Worm (Caenorhabditis elegans) whole organism, L2 larva: Measurements from ENCODE around the gene B0454.26.

Source experiments
- C34F6.9 ChIP-seq: fragments of 150-350 bp; optimal IDR thresholded peaks from 2 replicates; lab custom pipeline; 2014; ENCODE audit warnings: missing biosample characterization, missing genetic modification characterization
- F13H6.1 ChIP-seq: sonication (generic microtip); optimal IDR thresholded peaks from 2 replicates; lab custom pipeline; 2016; ENCODE audit warnings: missing genetic modification characterization, missing compliant biosample characterization
- R02D3.7 ChIP-seq: fragments of 150-350 bp; optimal IDR thresholded peaks from 2 replicates; lab custom pipeline; 2014; ENCODE audit warnings: missing biosample characterization, missing genetic modification characterization
- Y55F3AM.14 ChIP-seq: fragments of 200-800 bp; sonication (Bioruptor generic); optimal IDR thresholded peaks from 2 replicates; lab custom pipeline; 2018; ENCODE audit warnings: mild to moderate bottlenecking, missing genetic modification characterization, missing compliant biosample characterization
- ZK546.5 ChIP-seq: sonication (generic microtip); optimal IDR thresholded peaks from 2 replicates; lab custom pipeline; 2017; ENCODE audit warnings: missing biosample characterization, missing genetic modification characterization
- alr-1 ChIP-seq: fragments of 150-350 bp; optimal IDR thresholded peaks from 2 replicates; lab custom pipeline; 2014; ENCODE audit warnings: missing biosample characterization, missing genetic modification characterization
- aly-2 ChIP-seq: fragments of 150-350 bp; optimal IDR thresholded peaks from 2 replicates; lab custom pipeline; 2014; ENCODE audit warnings: missing biosample characterization, missing genetic modification characterization
- ama-1 ChIP-seq: fragments of 150-350 bp; optimal IDR thresholded peaks from 2 replicates; lab custom pipeline; 2018; ENCODE audit warnings: inconsistent platforms
- blmp-1 ChIP-seq: sonication (generic microtip); optimal IDR thresholded peaks from 2 replicates; lab custom pipeline; 2017; ENCODE audit warnings: missing genetic modification characterization, mild to moderate bottlenecking, missing compliant biosample characterization, antibody characterized with exemption, moderate library complexity; ENCODE audit not compliant: insufficient read depth
- ceh-16 ChIP-seq: fragments of 150-350 bp; optimal IDR thresholded peaks from 2 replicates; lab custom pipeline; 2014; ENCODE audit warnings: missing biosample characterization, missing genetic modification characterization
- ceh-82 ChIP-seq: fragments of 150-350 bp; optimal IDR thresholded peaks from 2 replicates; lab custom pipeline; 2014; ENCODE audit warnings: missing biosample characterization, missing genetic modification characterization
- dmd-4 ChIP-seq: sonication (generic microtip); optimal IDR thresholded peaks from 2 replicates; lab custom pipeline; 2017; ENCODE audit warnings: missing biosample characterization, missing genetic modification characterization
- egl-27 ChIP-seq: sonication (generic microtip); optimal IDR thresholded peaks from 3 replicates; lab custom pipeline; 2017; ENCODE audit warnings: missing biosample characterization, missing genetic modification reagents, missing genetic modification characterization
- elt-1 ChIP-seq: fragments of 150-350 bp; optimal IDR thresholded peaks from 2 replicates; lab custom pipeline; 2014; ENCODE audit warnings: missing biosample characterization, missing genetic modification characterization
- elt-3 ChIP-seq: sonication (generic microtip); optimal IDR thresholded peaks from 2 replicates; lab custom pipeline; 2017; ENCODE audit warnings: missing biosample characterization, missing genetic modification characterization
- fos-1 ChIP-seq: fragments of 150-350 bp; optimal IDR thresholded peaks from 2 replicates; lab custom pipeline; 2014; ENCODE audit warnings: missing biosample characterization, missing genetic modification characterization
- gmeb-1 ChIP-seq: fragments of 150-350 bp; optimal IDR thresholded peaks from 2 replicates; lab custom pipeline; 2014; ENCODE audit warnings: missing biosample characterization, missing genetic modification characterization
- lin-11 ChIP-seq: fragments of 150-350 bp; sonication (generic microtip); optimal IDR thresholded peaks from 2 replicates; lab custom pipeline; 2014; ENCODE audit warnings: missing biosample characterization, missing genetic modification characterization, inconsistent platforms, mixed read lengths
- lin-13 ChIP-seq: fragments of 150-350 bp; optimal IDR thresholded peaks from 2 replicates; lab custom pipeline; 2014; ENCODE audit warnings: missing biosample characterization, missing genetic modification reagents, missing genetic modification characterization
- lin-39 ChIP-seq: fragments of 150-350 bp; optimal IDR thresholded peaks from 2 replicates; lab custom pipeline; 2014; ENCODE audit warnings: missing biosample characterization, missing genetic modification reagents, missing genetic modification characterization
- lsy-2 ChIP-seq, 2 experiments: fragments of 150-350 bp in 1 of 2; sonication (generic microtip) in 1 of 2; optimal IDR thresholded peaks; 2 replicates each; lab custom pipeline; 2014 to 2017; ENCODE audit warnings: missing biosample characterization in 2 of 2, missing genetic modification characterization in 2 of 2
- mab-5 ChIP-seq: fragments of 150-350 bp; optimal IDR thresholded peaks from 2 replicates; lab custom pipeline; 2014; ENCODE audit warnings: missing biosample characterization, missing genetic modification characterization
- mdl-1 ChIP-seq, 2 experiments: fragments of 150-350 bp in 1 of 2; sonication (generic microtip) in 1 of 2; optimal IDR thresholded peaks; 2 replicates each; lab custom pipeline; 2017; ENCODE audit warnings: missing biosample characterization in 2 of 2, missing genetic modification characterization in 2 of 2
- nhr-10 ChIP-seq: sonication (generic microtip); optimal IDR thresholded peaks from 2 replicates; lab custom pipeline; 2017; ENCODE audit warnings: missing biosample characterization, missing genetic modification characterization
- nhr-11 ChIP-seq: fragments of 150-350 bp; optimal IDR thresholded peaks from 2 replicates; lab custom pipeline; 2014; ENCODE audit warnings: missing biosample characterization, missing genetic modification characterization
- nhr-12 ChIP-seq: fragments of 150-350 bp; optimal IDR thresholded peaks from 2 replicates; lab custom pipeline; 2014; ENCODE audit warnings: missing biosample characterization, missing genetic modification characterization
- nhr-129 ChIP-seq: fragments of 150-350 bp; optimal IDR thresholded peaks from 2 replicates; lab custom pipeline; 2014; ENCODE audit warnings: missing biosample characterization, missing genetic modification characterization
- nhr-21 ChIP-seq: fragments of 150-350 bp; optimal IDR thresholded peaks from 2 replicates; lab custom pipeline; 2014; ENCODE audit warnings: missing biosample characterization, missing genetic modification characterization
- nhr-23 ChIP-seq: fragments of 150-350 bp; optimal IDR thresholded peaks from 2 replicates; lab custom pipeline; 2014; ENCODE audit warnings: missing biosample characterization, missing genetic modification reagents, missing genetic modification characterization
- nhr-237 ChIP-seq: fragments of 150-350 bp; optimal IDR thresholded peaks from 2 replicates; lab custom pipeline; 2014; ENCODE audit warnings: missing biosample characterization, missing genetic modification characterization
- nhr-25 ChIP-seq: fragments of 150-350 bp; sonication (generic microtip); optimal IDR thresholded peaks from 3 replicates; lab custom pipeline; 2014; ENCODE audit warnings: missing biosample characterization, missing genetic modification characterization
- nhr-6 ChIP-seq: fragments of 150-350 bp; optimal IDR thresholded peaks from 2 replicates; lab custom pipeline; 2014; ENCODE audit warnings: missing biosample characterization, missing genetic modification characterization
- nhr-77 ChIP-seq: fragments of 150-350 bp; optimal IDR thresholded peaks from 2 replicates; lab custom pipeline; 2014; ENCODE audit warnings: missing biosample characterization, missing genetic modification characterization
- peb-1 ChIP-seq: fragments of 150-350 bp; optimal IDR thresholded peaks from 2 replicates; lab custom pipeline; 2014; ENCODE audit warnings: missing biosample characterization, missing genetic modification characterization
- sem-4 ChIP-seq: fragments of 150-350 bp; optimal IDR thresholded peaks from 2 replicates; lab custom pipeline; 2014; ENCODE audit warnings: missing biosample characterization, missing genetic modification reagents, missing genetic modification characterization
- skn-1 ChIP-seq: sonication (generic microtip); optimal IDR thresholded peaks from 2 replicates; lab custom pipeline; 2017; ENCODE audit warnings: missing biosample characterization, missing genetic modification characterization
- sma-3 ChIP-seq: sonication (generic microtip); optimal IDR thresholded peaks from 2 replicates; lab custom pipeline; 2016; ENCODE audit warnings: missing genetic modification reagents, missing genetic modification characterization, missing compliant biosample characterization
- sma-9 ChIP-seq, 2 experiments: fragments of 150-350 bp in 1 of 2; sonication (generic microtip) in 1 of 2; optimal IDR thresholded peaks; 2 replicates each; lab custom pipeline; 2014 to 2016; ENCODE audit warnings: missing genetic modification characterization in 2 of 2, mild to moderate bottlenecking in 1 of 2, missing biosample characterization in 1 of 2, missing compliant biosample characterization in 1 of 2, missing genetic modification reagents in 1 of 2, moderate library complexity in 1 of 2
- snpc-4 ChIP-seq: fragments of 150-350 bp; optimal IDR thresholded peaks from 2 replicates; lab custom pipeline; 2014; ENCODE audit warnings: missing biosample characterization, missing genetic modification characterization
- unc-39 ChIP-seq: fragments of 150-350 bp; optimal IDR thresholded peaks from 2 replicates; lab custom pipeline; 2014; ENCODE audit warnings: missing biosample characterization, missing genetic modification characterization
- unc-55 ChIP-seq: fragments of 150-350 bp; sonication (generic microtip); optimal IDR thresholded peaks from 3 replicates; lab custom pipeline; 2014; ENCODE audit warnings: missing biosample characterization, missing genetic modification reagents, missing genetic modification characterization
- unc-62 ChIP-seq: fragments of 150-350 bp; optimal IDR thresholded peaks from 2 replicates; lab custom pipeline; 2014; ENCODE audit warnings: missing biosample characterization, missing genetic modification reagents, missing genetic modification characterization
- zag-1 ChIP-seq: fragments of 150-350 bp; optimal IDR thresholded peaks from 2 replicates; lab custom pipeline; 2014; ENCODE audit warnings: missing biosample characterization, missing genetic modification characterization
- ztf-1 ChIP-seq: fragments of 200-800 bp; sonication (Bioruptor generic); conservative IDR thresholded peaks from 2 replicates; pipeline ENCODE4 v1.3.6; 2022; ENCODE audit warnings: missing genetic modification characterization, missing compliant biosample characterization
- ztf-11 ChIP-seq: sonication (generic microtip); optimal IDR thresholded peaks from 2 replicates; lab custom pipeline; 2017; ENCODE audit warnings: missing biosample characterization, missing genetic modification characterization
- ztf-4 ChIP-seq: fragments of 150-350 bp; optimal IDR thresholded peaks from 2 replicates; lab custom pipeline; 2014; ENCODE audit warnings: missing biosample characterization, missing genetic modification characterization

B0454.26 gene

ce11 chrII:2997828-2998441 is 40.4 kb downstream of the B0454.26 start:
- no peak for TF ChIP-seq sem-4 (tag; lab: Kevin White, UChicago)
- TF ChIP-seq nhr-10 (tag; lab: Kevin White, UChicago) = no peak
- no peak for TF ChIP-seq ceh-82 (tag; lab: Kevin White, UChicago)
- TF ChIP-seq ztf-1 (GFP tag; lab: Robert Waterston, UW) = no peak
- no peak for TF ChIP-seq elt-3 (tag; lab: Kevin White, UChicago)
- no peak for TF ChIP-seq dmd-4

- no peak for TF ChIP-seq nhr-10 (tag; lab: Kevin White, UChicago)
- no peak for TF ChIP-seq ceh-16 (tag; lab: Kevin White, UChicago)
- TF ChIP-seq Y55F3AM.14 = no peak
- no peak for TF ChIP-seq ZK546.5 (tag; lab: Kevin White, UChicago)
- no peak for TF ChIP-seq nhr-6
- TF ChIP-seq elt-1 = no peak
- no peak for TF ChIP-seq alr-1 (tag; lab: Kevin White, UChicago)
- no peak for TF ChIP-seq R02D3.7 (tag; lab: Kevin White, UChicago)
- no peak for TF ChIP-seq egl-27 (tag; lab: Kevin White, UChicago)
- no peak for TF ChIP-seq lin-11 (tag; lab: Kevin White, UChicago)
- no peak for TF ChIP-seq lsy-2 (tag; optimal IDR thresholded peaks at IDR 0.05; lab: Kevin White, UChicago)
Observed at ce11 chrII:2996721-2997120, 41.6 kb downstream of the B0454.26 start, which contains the start of gene lido-8. lido-8 (plus strand) TSS chrII:2997021.

- no peak for TF ChIP-seq unc-39 (tag; lab: Kevin White, UChicago)
- no peak for TF ChIP-seq C34F6.9
- TF ChIP-seq nhr-6 = no peak
- TF ChIP-seq ceh-82 (tag; lab: Kevin White, UChicago) = no peak
- TF ChIP-seq nhr-77 (tag; lab: Kevin White, UChicago) = no peak
- TF ChIP-seq unc-62 (GFP tag; lab: Kevin White, UChicago) = no peak
- no peak for TF ChIP-seq nhr-23
- no peak for TF ChIP-seq nhr-237 (tag; lab: Kevin White, UChicago)
- peak; percentile 86 for TF ChIP-seq blmp-1
- TF ChIP-seq lin-39 (tag; lab: Kevin White, UChicago) = no peak
- TF ChIP-seq Y55F3AM.14 = no peak
- no peak for TF ChIP-seq nhr-10 (tag; lab: Kevin White, UChicago)
- TF ChIP-seq R02D3.7 (tag; lab: Kevin White, UChicago) = no peak
- no peak for TF ChIP-seq peb-1 (tag; lab: Kevin White, UChicago)
- no peak for TF ChIP-seq nhr-12 (tag; lab: Kevin White, UChicago)
- peak; percentile 43 for TF ChIP-seq nhr-25 (tag; lab: Kevin White, UChicago)
- TF ChIP-seq F13H6.1 (tag; lab: Kevin White, UChicago) = no peak
- TF ChIP-seq sma-3 (GFP tag; lab: Kevin White, UChicago) = no peak
- peak; percentile 7 for TF ChIP-seq unc-55 (GFP tag; lab: Kevin White, UChicago)
- no peak for TF ChIP-seq egl-27 (tag; lab: Kevin White, UChicago)
- no peak for TF ChIP-seq gmeb-1
- no peak for TF ChIP-seq dmd-4
- no peak for TF ChIP-seq skn-1
- TF ChIP-seq alr-1 (tag; lab: Kevin White, UChicago) = no peak
- TF ChIP-seq ztf-1 (GFP tag; lab: Robert Waterston, UW) = no peak
- no peak for TF ChIP-seq ztf-11
- no peak for TF ChIP-seq snpc-4 (tag; lab: Kevin White, UChicago)
- TF ChIP-seq zag-1 (tag; lab: Kevin White, UChicago) = no peak
- no peak for TF ChIP-seq mdl-1 (tag; optimal IDR thresholded peaks at IDR 0.05; lab: Kevin White, UChicago)
- no peak for TF ChIP-seq sem-4 (tag; lab: Kevin White, UChicago)
- peak in 1 of 2 experiments; percentile 3 for TF ChIP-seq lsy-2 (tag; optimal IDR thresholded peaks at IDR 0.05; lab: Kevin White, UChicago)
- TF ChIP-seq mab-5 (tag; lab: Kevin White, UChicago) = peak; percentile 44
- no peak for TF ChIP-seq lin-13
- TF ChIP-seq aly-2 (tag; lab: Kevin White, UChicago) = no peak
- TF ChIP-seq elt-3 (tag; lab: Kevin White, UChicago) = no peak
- no peak for TF ChIP-seq nhr-11 (tag; lab: Kevin White, UChicago)
- TF ChIP-seq fos-1 = no peak
- TF ChIP-seq ama-1 = no peak
- peak; percentile 17 for TF ChIP-seq sma-9 (GFP tag; optimal IDR thresholded peaks at IDR 0.05; lab: Kevin White, UChicago)
- no peak for TF ChIP-seq sma-9 (tag; optimal IDR thresholded peaks at IDR 0.05; lab: Kevin White, UChicago)
- peak; percentile 46 for TF ChIP-seq nhr-129 (tag; lab: Kevin White, UChicago)
- TF ChIP-seq nhr-21 = no peak
- no peak for TF ChIP-seq ztf-4 (tag; lab: Kevin White, UChicago)
Observed at ce11 chrII:2994590-2995392, 43.6 kb downstream of the B0454.26 start.
